Fruit fly (Drosophila melanogaster): ENCODE data around the gene bbx.

Gene bbx

dm6 chrX:21323171-21323695 is 39.6 kb upstream of the bbx start (continued):
- TF ChIP-seq p53 (GFP tag; optimal IDR thresholded peaks at IDR 0.05) = no peak
- no peak for TF ChIP-seq NfI (GFP tag; optimal IDR thresholded peaks at IDR 0.05)
- TF ChIP-seq CG8388 (GFP tag; optimal IDR thresholded peaks at IDR 0.05) = no peak
- no peak for TF ChIP-seq Dbx (GFP tag; IDR thresholded peaks at IDR 0.05)
- no peak for TF ChIP-seq CG30020 (tag; optimal IDR thresholded peaks at IDR 0.05)
- no peak for TF ChIP-seq gfzf (GFP tag; optimal IDR thresholded peaks at IDR 0.05)
- TF ChIP-seq CG32532 (GFP tag; IDR thresholded peaks at IDR 0.05) = no peak
- TF ChIP-seq CG2712 (tag; optimal IDR thresholded peaks at IDR 0.05) = no peak
- TF ChIP-seq fd64A (GFP tag; optimal IDR thresholded peaks at IDR 0.05) = no peak
- no peak for TF ChIP-seq CG12104 (GFP tag; optimal IDR thresholded peaks at IDR 0.05)
- no peak for TF ChIP-seq Asciz (GFP tag; optimal IDR thresholded peaks at IDR 0.05)
- no peak for TF ChIP-seq CG15696 (tag; optimal IDR thresholded peaks at IDR 0.05)
- TF ChIP-seq lbe (GFP tag; optimal IDR thresholded peaks at IDR 0.05) = no peak
- no peak for TF ChIP-seq CG7786 (GFP tag; optimal IDR thresholded peaks at IDR 0.05)
- no peak for TF ChIP-seq crc (GFP tag; optimal IDR thresholded peaks at IDR 0.05)
- no peak for TF ChIP-seq chm (GFP tag; IDR thresholded peaks at IDR 0.05)
- no peak for TF ChIP-seq CG10147 (GFP tag; optimal IDR thresholded peaks at IDR 0.05)
- no peak for TF ChIP-seq CHES-1-like (GFP tag; optimal IDR thresholded peaks at IDR 0.05)
- TF ChIP-seq lola (GFP tag; optimal IDR thresholded peaks at IDR 0.05) = peak in 1 of 3 experiments; percentile 5
- no peak for TF ChIP-seq aop (GFP tag; IDR thresholded peaks at IDR 0.05)
- no peak for TF ChIP-seq CG11560 (tag; IDR thresholded peaks at IDR 0.05)
- no peak for TF ChIP-seq ranshi (GFP tag; IDR thresholded peaks at IDR 0.05)
- TF ChIP-seq CG2129 (GFP tag; IDR thresholded peaks at IDR 0.05; ENCODE audit: partially characterized antibody) = no peak
- 0 out of 2 replicates have a peak, but pooled peaks have one; percentile 12 for TF ChIP-seq crol (GFP tag; IDR thresholded peaks at IDR 0.05)
- TF ChIP-seq tgo (GFP tag; IDR thresholded peaks at IDR 0.05) = no peak
- no peak for TF ChIP-seq zen2 (GFP tag; IDR thresholded peaks at IDR 0.05; ENCODE audit: partially characterized antibody)

dm6 chrX:21323933-21324688 is 38.7 kb upstream of the bbx start, which contains the start of the genes Dd and CG1486:
Gene Dd, minus strand, starts transcription at chrX:21324009.
Gene CG1486, plus strand, starts transcription at chrX:21324046.
- TF ChIP-seq bowl (GFP tag; IDR thresholded peaks at IDR 0.05) (no peak), HLHmδ (GFP tag; optimal IDR thresholded peaks at IDR 0.05) (peak; percentile 23), dati (GFP tag; IDR thresholded peaks at IDR 0.05) (no peak), MBD-R2 (GFP tag; IDR thresholded peaks at IDR 0.05) (peak; percentile 48; the same call in 1 of the 2 replicates), Lhr (GFP tag; optimal IDR thresholded peaks at IDR 0.05) (peak; percentile 70), Tbp (GFP tag; optimal IDR thresholded peaks at IDR 0.05) (no peak), Dfd (GFP tag; optimal IDR thresholded peaks at IDR 0.05) (no peak), esg (GFP tag; conservative IDR thresholded peaks at IDR 0.05) (no peak), vvl (GFP tag; IDR thresholded peaks at IDR 0.05) (no peak), kni (GFP tag; optimal IDR thresholded peaks at IDR 0.05) (no peak), gsb (GFP tag; IDR thresholded peaks at IDR 0.05) (no peak), CG5180 (GFP tag; optimal IDR thresholded peaks at IDR 0.05) (no peak), pnt (GFP tag; optimal IDR thresholded peaks at IDR 0.05) (peak; percentile 9), pho (GFP tag; optimal IDR thresholded peaks at IDR 0.05) (peak; percentile 11), Ravus (GFP tag; IDR thresholded peaks at IDR 0.05) (no peak), ewg (GFP tag; optimal IDR thresholded peaks at IDR 0.05) (peak; percentile 30), tap (tag; optimal IDR thresholded peaks at IDR 0.05) (no peak), CG2712 (tag; optimal IDR thresholded peaks at IDR 0.05) (peak; percentile 32), CG12155 (GFP tag; optimal IDR thresholded peaks at IDR 0.05) (peak; percentile 67), zen2 (GFP tag; IDR thresholded peaks at IDR 0.05; ENCODE audit: partially characterized antibody) (peak; percentile 59; the same call in 2 of the 3 replicates), Rfx (GFP tag; IDR thresholded peaks at IDR 0.05) (no peak), CG6791 (GFP tag; IDR thresholded peaks at IDR 0.05; ENCODE audit: partially characterized antibody) (peak; percentile 91), odd (GFP tag; optimal IDR thresholded peaks at IDR 0.05) (no peak), Scr (GFP tag; IDR thresholded peaks at IDR 0.05; ENCODE audit: partially characterized antibody) (peak; percentile 91), fru (optimal IDR thresholded peaks at IDR 0.05) (no peak), Dp (GFP tag; optimal IDR thresholded peaks at IDR 0.05) (peak; percentile 22)

All from whole organism, embryonic.